Worm (Caenorhabditis elegans): ENCODE results near the gene R160.4.

R160.4 gene

DNA sequence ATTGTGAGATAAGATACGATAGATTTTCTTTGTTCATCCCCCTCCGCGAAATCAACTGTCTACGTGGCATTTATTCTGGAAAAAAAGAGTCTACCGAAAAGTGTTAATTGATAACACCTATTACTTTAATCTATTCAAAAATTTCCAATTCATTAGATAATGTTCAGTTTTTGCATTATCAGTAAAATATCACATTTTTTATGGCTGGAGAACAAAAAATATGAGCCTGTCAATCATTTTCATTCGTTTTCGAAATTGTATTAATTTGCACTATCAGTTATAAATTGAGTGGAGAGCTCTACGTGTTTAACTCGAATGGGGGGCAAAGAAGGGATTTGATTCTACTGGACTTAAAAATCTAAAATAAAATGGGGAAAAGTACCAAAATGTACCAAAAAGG lies 9.7 kb downstream of the R160.4 start:
- no peak for TF ChIP-seq lsy-2 (tag; optimal IDR thresholded peaks at IDR 0.05)
- no peak for TF ChIP-seq hlh-1 (tag; optimal IDR thresholded peaks at IDR 0.05)
- TF ChIP-seq sptf-1 (tag; optimal IDR thresholded peaks at IDR 0.05) = no peak
- no peak for TF ChIP-seq lin-13 (tag; optimal IDR thresholded peaks at IDR 0.05)
- TF ChIP-seq M03D4.4 (tag; optimal IDR thresholded peaks at IDR 0.05) = no peak

DNA sequence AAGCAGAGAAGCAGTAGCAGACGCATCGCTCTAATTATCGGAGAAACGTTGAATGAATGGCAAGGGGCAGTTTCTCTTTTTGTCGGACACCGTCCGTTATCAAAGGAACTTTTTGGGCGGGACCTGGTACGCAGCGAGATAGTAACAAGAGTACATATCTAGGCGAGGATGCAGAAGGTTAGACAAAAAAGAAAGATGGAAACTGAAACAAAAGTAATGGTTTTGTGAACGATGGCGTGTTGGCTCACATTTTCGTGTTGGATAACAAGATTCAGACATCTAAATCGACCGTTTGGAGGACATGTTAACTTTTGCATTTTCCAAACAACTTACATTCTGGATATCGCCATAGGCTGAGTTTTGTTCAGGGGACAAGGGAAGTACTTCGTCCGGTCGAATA lies 11.2 kb downstream of the R160.4 start, which contains the start of gene F14H12.6:
TSS of gene F14H12.6 (minus strand) at position 101 of the 400 bp plus-strand sequence.
- no peak for TF ChIP-seq ham-2 (GFP tag; optimal IDR thresholded peaks at IDR 0.05)
- no peak for TF ChIP-seq ceh-39 (tag; optimal IDR thresholded peaks at IDR 0.05)
- no peak for TF ChIP-seq unc-39 (tag; optimal IDR thresholded peaks at IDR 0.05)
- TF ChIP-seq cnd-1 (tag; optimal IDR thresholded peaks at IDR 0.05) = no peak
- no peak for TF ChIP-seq lin-32 (GFP tag; optimal IDR thresholded peaks at IDR 0.05)
- no peak for TF ChIP-seq ces-1 (GFP tag; optimal IDR thresholded peaks at IDR 0.05)
- no peak for TF ChIP-seq ceh-43 (GFP tag; optimal IDR thresholded peaks at IDR 0.05)
- TF ChIP-seq drap-1 (GFP tag; optimal IDR thresholded peaks at IDR 0.05) = no peak
- no peak for TF ChIP-seq flh-1 (GFP tag; optimal IDR thresholded peaks at IDR 0.05)
- TF ChIP-seq zip-8 (tag; optimal IDR thresholded peaks at IDR 0.05) = no peak
- TF ChIP-seq sem-2 (GFP tag; optimal IDR thresholded peaks at IDR 0.05) = no peak
- TF ChIP-seq hlh-1 (tag; optimal IDR thresholded peaks at IDR 0.05) = no peak
- no peak for TF ChIP-seq unc-62 (GFP tag; optimal IDR thresholded peaks at IDR 0.05)
- TF ChIP-seq mab-5 (tag; optimal IDR thresholded peaks at IDR 0.05) = no peak
- TF ChIP-seq elt-3 (tag; optimal IDR thresholded peaks at IDR 0.05) = no peak
- TF ChIP-seq nhr-237 (tag; optimal IDR thresholded peaks at IDR 0.05) = no peak
- TF ChIP-seq ztf-11 (tag; optimal IDR thresholded peaks at IDR 0.05) = no peak
- TF ChIP-seq nhr-28 (tag; optimal IDR thresholded peaks at IDR 0.05) = no peak

DNA sequence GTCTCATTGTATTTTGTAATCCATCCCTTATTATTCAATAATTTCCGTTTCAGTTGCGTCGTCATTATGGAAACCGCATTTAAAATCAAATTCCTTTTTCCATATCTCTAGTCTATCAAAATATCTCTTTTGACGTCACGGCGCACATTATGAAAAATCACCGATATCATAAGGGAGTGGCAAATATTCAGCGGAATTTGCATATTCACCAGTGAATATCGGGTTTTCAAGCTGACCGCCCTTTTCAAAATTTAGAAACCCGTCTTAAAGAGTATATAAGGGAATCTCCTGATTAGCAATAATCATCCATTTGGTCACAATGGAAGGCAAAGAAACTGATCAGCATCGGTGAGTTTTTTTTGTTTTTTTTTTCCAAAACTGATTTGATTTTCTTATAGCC lies 15.4 kb downstream of the R160.4 start, which contains the start of gene col-165:
TSS of gene col-165 (plus strand) at position 301 of the 400 bp plus-strand sequence.
- TF ChIP-seq elt-1 (tag; optimal IDR thresholded peaks at IDR 0.05; ENCODE audit: borderline replicate concordance, insufficient read depth) = no peak
- TF ChIP-seq ceh-39 (tag; optimal IDR thresholded peaks at IDR 0.05) = no peak
- no peak for TF ChIP-seq ces-1 (GFP tag; optimal IDR thresholded peaks at IDR 0.05)
- TF ChIP-seq drap-1 (GFP tag; optimal IDR thresholded peaks at IDR 0.05) = no peak
- no peak for TF ChIP-seq mep-1 (tag; optimal IDR thresholded peaks at IDR 0.05)
- TF ChIP-seq unc-39 (tag; optimal IDR thresholded peaks at IDR 0.05) = no peak
- TF ChIP-seq nhr-28 (tag; optimal IDR thresholded peaks at IDR 0.05) = no peak
- TF ChIP-seq nhr-237 (tag; optimal IDR thresholded peaks at IDR 0.05) = no peak
- TF ChIP-seq pha-4 (tag; optimal IDR thresholded peaks at IDR 0.05) = no peak
- TF ChIP-seq tbx-8 (GFP tag; optimal IDR thresholded peaks at IDR 0.05) = no peak
- no peak for TF ChIP-seq unc-62 (GFP tag; optimal IDR thresholded peaks at IDR 0.05)
- no peak for TF ChIP-seq cnd-1 (tag; optimal IDR thresholded peaks at IDR 0.05)
- no peak for TF ChIP-seq zip-8 (tag; optimal IDR thresholded peaks at IDR 0.05)
- TF ChIP-seq elt-3 (tag; optimal IDR thresholded peaks at IDR 0.05) = no peak
- TF ChIP-seq blmp-1 (tag; optimal IDR thresholded peaks at IDR 0.05) = no peak

DNA sequence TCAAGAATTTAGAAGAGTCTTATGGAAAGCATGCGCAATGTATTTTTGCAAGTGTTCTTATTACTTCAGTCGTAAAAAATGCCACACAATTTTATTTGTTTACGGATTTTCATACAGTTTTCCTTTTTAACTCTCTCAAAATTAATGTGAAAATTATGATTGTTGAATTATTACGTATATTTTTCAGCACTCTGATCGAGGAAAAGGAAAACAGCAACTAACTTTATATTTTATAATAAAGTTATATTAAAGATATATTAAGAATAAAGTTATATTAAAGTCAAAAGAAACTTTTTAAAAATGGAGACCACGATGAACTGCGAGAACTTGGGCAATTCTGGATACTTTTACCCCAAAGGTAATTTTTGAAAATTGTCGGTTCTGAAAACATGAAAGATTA lies 18.5 kb downstream of the R160.4 start, which contains the start of gene F14H12.2:
TSS of gene F14H12.2 (plus strand) at position 301 of the 400 bp plus-strand sequence.
- no peak for TF ChIP-seq elt-1 (tag; optimal IDR thresholded peaks at IDR 0.05; ENCODE audit: borderline replicate concordance, insufficient read depth)
- no peak for TF ChIP-seq cnd-1 (tag; optimal IDR thresholded peaks at IDR 0.05)
- TF ChIP-seq ztf-11 (tag; optimal IDR thresholded peaks at IDR 0.05) = no peak
- no peak for TF ChIP-seq elt-3 (tag; optimal IDR thresholded peaks at IDR 0.05)
- TF ChIP-seq mab-5 (tag; optimal IDR thresholded peaks at IDR 0.05) = no peak
- no peak for TF ChIP-seq nhr-2 (tag; optimal IDR thresholded peaks at IDR 0.05)
- TF ChIP-seq lin-32 (GFP tag; optimal IDR thresholded peaks at IDR 0.05) = no peak
- TF ChIP-seq ceh-43 (GFP tag; optimal IDR thresholded peaks at IDR 0.05) = no peak
- TF ChIP-seq sem-2 (GFP tag; optimal IDR thresholded peaks at IDR 0.05) = no peak
- no peak for TF ChIP-seq blmp-1 (tag; optimal IDR thresholded peaks at IDR 0.05)
- no peak for TF ChIP-seq ceh-39 (tag; optimal IDR thresholded peaks at IDR 0.05)

DNA sequence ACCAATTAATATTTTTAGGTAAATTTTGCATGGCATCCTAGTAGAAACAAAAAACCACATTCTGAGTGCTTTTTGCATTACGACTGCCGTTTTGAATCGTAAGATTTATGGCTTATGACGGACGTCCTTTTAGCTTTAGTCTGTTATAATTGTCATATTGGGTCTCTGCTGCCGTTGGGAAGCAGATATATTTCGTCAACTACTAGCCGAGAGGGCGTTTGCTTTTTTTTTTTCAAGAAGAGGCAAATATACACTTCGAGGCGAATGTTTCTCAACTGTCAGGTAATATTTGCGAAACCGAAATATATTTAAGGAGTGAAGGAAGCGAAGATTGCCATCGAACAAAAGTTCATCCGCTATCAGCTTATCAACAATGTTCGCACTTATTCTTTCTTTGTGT lies 24.8 kb downstream of the R160.4 start, which contains the start of gene F14H12.3:
TSS of gene F14H12.3 (plus strand) at position 301 of the 400 bp plus-strand sequence.
- TF ChIP-seq lin-32 (GFP tag; optimal IDR thresholded peaks at IDR 0.05) (no peak), ceh-39 (tag; optimal IDR thresholded peaks at IDR 0.05) (no peak), nhr-28 (tag; optimal IDR thresholded peaks at IDR 0.05) (no peak), cnd-1 (tag; optimal IDR thresholded peaks at IDR 0.05) (no peak), mep-1 (tag; optimal IDR thresholded peaks at IDR 0.05) (no peak), mab-5 (tag; optimal IDR thresholded peaks at IDR 0.05) (no peak), M03D4.4 (tag; optimal IDR thresholded peaks at IDR 0.05) (no peak), sptf-1 (tag; optimal IDR thresholded peaks at IDR 0.05) (no peak), mls-2 (tag; optimal IDR thresholded peaks at IDR 0.05) (no peak), unc-62 (GFP tag; optimal IDR thresholded peaks at IDR 0.05) (no peak), lsy-2 (tag; optimal IDR thresholded peaks at IDR 0.05) (no peak), unc-39 (tag; optimal IDR thresholded peaks at IDR 0.05) (no peak), sem-2 (GFP tag; optimal IDR thresholded peaks at IDR 0.05) (no peak), lin-13 (tag; optimal IDR thresholded peaks at IDR 0.05) (no peak)

Measured in whole organism, mixed stage, embryonic.